Fruit fly (Drosophila melanogaster) whole organism, wandering third instar larva: ENCODE data around the gene CG43675.

Experiments used
- Abd-B ChIP-seq: fragments of >200 bp; optimal IDR thresholded peaks from 2 replicates; lab custom pipeline; 2017; ENCODE audit warnings: missing biosample characterization, missing genetic modification characterization
- CG32264 ChIP-seq: fragments of 200-800 bp; sonication (Bioruptor generic); optimal IDR thresholded peaks from 2 replicates; lab custom pipeline; 2016; ENCODE audit warnings: missing biosample characterization, missing genetic modification characterization
- CG9705 ChIP-seq: fragments of 200-800 bp; sonication (Bioruptor generic); optimal IDR thresholded peaks from 2 replicates; lab custom pipeline; 2018; ENCODE audit warnings: missing biosample characterization, mild to moderate bottlenecking, missing genetic modification characterization
- CrebA ChIP-seq: fragments of 200-800 bp; sonication (Bioruptor generic); optimal IDR thresholded peaks from 2 replicates; lab custom pipeline; 2016; ENCODE audit warnings: missing biosample characterization, mild to moderate bottlenecking, missing genetic modification characterization, borderline replicate concordance
- Dfd ChIP-seq: fragments of >200 bp; optimal IDR thresholded peaks from 2 replicates; lab custom pipeline; 2017; ENCODE audit warnings: missing biosample characterization, missing genetic modification characterization
- Dif ChIP-seq: fragments of 200-275, 200-300 bp; sonication (Bioruptor generic); optimal IDR thresholded peaks from 2 replicates; lab custom pipeline; 2018; ENCODE audit warnings: missing biosample characterization, missing genetic modification characterization; ENCODE audit not compliant: partially characterized antibody
- GATAd ChIP-seq: sonication (Bioruptor generic); optimal IDR thresholded peaks from 2 replicates; lab custom pipeline; 2016; ENCODE audit warnings: missing biosample characterization, missing genetic modification characterization
- HLH106 ChIP-seq: fragments of 200-800 bp; optimal IDR thresholded peaks from 3 replicates; lab custom pipeline; 2019; ENCODE audit warnings: missing biosample characterization, mild to moderate bottlenecking, missing genetic modification characterization, moderate library complexity
- Hnf4 ChIP-seq: fragments of 200-800 bp; sonication (Bioruptor generic); optimal IDR thresholded peaks from 2 replicates; lab custom pipeline; 2016; ENCODE audit warnings: missing biosample characterization, mild to moderate bottlenecking, missing genetic modification characterization
- Hr78 ChIP-seq: fragments of >200 bp; optimal IDR thresholded peaks from 2 replicates; lab custom pipeline; 2017; ENCODE audit warnings: missing biosample characterization, missing genetic modification characterization
- Hr83 ChIP-seq: fragments of 200-300 bp; sonication (Bioruptor generic); optimal IDR thresholded peaks from 2 replicates; lab custom pipeline; 2016; ENCODE audit warnings: missing biosample characterization, mild to moderate bottlenecking, missing genetic modification characterization, moderate library complexity; ENCODE audit not compliant: poor library complexity, severe bottlenecking
- Jra ChIP-seq: sonication (Bioruptor generic); optimal IDR thresholded peaks from 2 replicates; lab custom pipeline; 2016; ENCODE audit warnings: missing biosample characterization, missing genetic modification characterization
- Mio ChIP-seq: sonication (Bioruptor generic); optimal IDR thresholded peaks from 2 replicates; lab custom pipeline; 2016; ENCODE audit warnings: missing biosample characterization, missing genetic modification characterization
- Myc ChIP-seq: fragments of >200 bp; optimal IDR thresholded peaks from 2 replicates; lab custom pipeline; 2017
- N ChIP-seq: fragments of >200 bp; optimal IDR thresholded peaks from 2 replicates; lab custom pipeline; 2018; ENCODE audit warnings: missing biosample characterization, missing external identifiers, missing genetic modification characterization
- OdsH ChIP-seq: fragments of 200-800 bp; sonication (Bioruptor generic); optimal IDR thresholded peaks from 2 replicates; lab custom pipeline; 2016; ENCODE audit warnings: missing biosample characterization, mild to moderate bottlenecking, missing genetic modification characterization
- Rel ChIP-seq, 2 experiments: fragments of 200-800 bp; sonication (Bioruptor generic) in 1 of 2; optimal IDR thresholded peaks; 2 replicates in 1 of 2; 3 replicates in 1 of 2; lab custom pipeline; 2016 to 2019; ENCODE audit warnings: mild to moderate bottlenecking in 2 of 2, missing biosample characterization in 2 of 2, missing genetic modification characterization in 2 of 2, moderate library complexity in 1 of 2
- Sp1 ChIP-seq: fragments of 200-800 bp; sonication (Bioruptor generic); optimal IDR thresholded peaks from 3 replicates; lab custom pipeline; 2019; ENCODE audit warnings: missing biosample characterization, mild to moderate bottlenecking, missing genetic modification characterization, moderate library complexity
- Vsx2 ChIP-seq: fragments of 200-300, 225-300 bp; sonication (Bioruptor generic); optimal IDR thresholded peaks from 2 replicates; lab custom pipeline; 2018; ENCODE audit warnings: missing biosample characterization, missing genetic modification characterization; ENCODE audit not compliant: partially characterized antibody
- br ChIP-seq: fragments of 200-800 bp; sonication (Bioruptor generic); optimal IDR thresholded peaks from 2 replicates; lab custom pipeline; 2016; ENCODE audit warnings: missing biosample characterization, missing genetic modification characterization
- brk ChIP-seq: fragments of 200-800 bp; sonication (Bioruptor generic); optimal IDR thresholded peaks from 2 replicates; lab custom pipeline; 2016; ENCODE audit warnings: missing biosample characterization, mild to moderate bottlenecking, missing genetic modification characterization
- dl ChIP-seq, 2 experiments: fragments of 175-275, 200-275 bp in 1 of 2; fragments of 200-275 bp in 1 of 2; sonication (Bioruptor generic); optimal IDR thresholded peaks; lab custom pipeline; 2018; ENCODE audit warnings: mild to moderate bottlenecking in 2 of 2, missing biosample characterization in 2 of 2, missing genetic modification characterization in 2 of 2, moderate library complexity in 2 of 2; ENCODE audit not compliant: partially characterized antibody in 2 of 2, insufficient read depth in 1 of 2
- dmrt93B ChIP-seq: fragments of 200-800 bp; sonication (Bioruptor generic); optimal IDR thresholded peaks from 2 replicates; lab custom pipeline; 2018; ENCODE audit warnings: missing biosample characterization, mild to moderate bottlenecking, missing genetic modification characterization
- dsf ChIP-seq: sonication (Bioruptor generic); optimal IDR thresholded peaks from 2 replicates; lab custom pipeline; 2016; ENCODE audit warnings: missing biosample characterization, missing genetic modification characterization, borderline replicate concordance
- ey ChIP-seq: fragments of 200-800 bp; sonication (Bioruptor generic); optimal IDR thresholded peaks from 2 replicates; lab custom pipeline; 2016; ENCODE audit warnings: missing biosample characterization, missing genetic modification characterization
- foxo ChIP-seq, 2 experiments: fragments of 200-800 bp; sonication (Bioruptor generic); optimal IDR thresholded peaks; 2 replicates in 1 of 2; 3 replicates in 1 of 2; lab custom pipeline; 2016 to 2017; ENCODE audit warnings: missing biosample characterization in 2 of 2, missing genetic modification characterization in 2 of 2
- fru ChIP-seq: fragments of 200-800 bp; sonication (Bioruptor generic); optimal IDR thresholded peaks from 3 replicates; lab custom pipeline; 2016; ENCODE audit warnings: missing biosample characterization, mild to moderate bottlenecking, missing genetic modification characterization
- h ChIP-seq: fragments of 200-800 bp; sonication (Bioruptor generic); optimal IDR thresholded peaks from 3 replicates; lab custom pipeline; 2016; ENCODE audit warnings: missing biosample characterization, mild to moderate bottlenecking, missing genetic modification characterization
- jim ChIP-seq: fragments of 175-275, 200-325 bp; sonication (Bioruptor generic); optimal IDR thresholded peaks from 2 replicates; lab custom pipeline; 2016; ENCODE audit warnings: missing biosample characterization, mild to moderate bottlenecking, missing genetic modification characterization
- lola ChIP-seq: fragments of >200 bp; optimal IDR thresholded peaks from 2 replicates; lab custom pipeline; 2017; ENCODE audit warnings: missing biosample characterization, missing genetic modification characterization
- pan ChIP-seq: fragments of >200 bp; optimal IDR thresholded peaks from 2 replicates; lab custom pipeline; 2017
- psq ChIP-seq: fragments of 200-800 bp; sonication (Bioruptor generic); optimal IDR thresholded peaks from 3 replicates; lab custom pipeline; 2017; ENCODE audit warnings: missing biosample characterization, mild to moderate bottlenecking, missing genetic modification characterization, moderate library complexity
- rgr ChIP-seq: fragments of 200-800 bp; sonication (Bioruptor generic); optimal IDR thresholded peaks from 3 replicates; lab custom pipeline; 2016; ENCODE audit warnings: missing biosample characterization, mild to moderate bottlenecking, missing genetic modification characterization
- sage ChIP-seq: fragments of 200-800 bp; sonication (Bioruptor generic); optimal IDR thresholded peaks from 2 replicates; lab custom pipeline; 2016; ENCODE audit warnings: missing biosample characterization, mild to moderate bottlenecking, missing genetic modification characterization
- sv ChIP-seq: fragments of 200-800 bp; sonication (Bioruptor generic); optimal IDR thresholded peaks from 3 replicates; lab custom pipeline; 2016; ENCODE audit warnings: missing biosample characterization, missing genetic modification characterization
- tai ChIP-seq: sonication (Bioruptor generic); optimal IDR thresholded peaks from 2 replicates; lab custom pipeline; 2016; ENCODE audit warnings: missing biosample characterization, missing genetic modification characterization
- usp ChIP-seq: fragments of >200 bp; optimal IDR thresholded peaks from 2 replicates; lab custom pipeline; 2017; ENCODE audit warnings: missing biosample characterization, missing genetic modification characterization
- woc ChIP-seq: sonication (Bioruptor generic); optimal IDR thresholded peaks from 2 replicates; lab custom pipeline; 2016; ENCODE audit warnings: missing biosample characterization, mild to moderate bottlenecking, missing genetic modification characterization

Gene CG43675

dm6 chr3R:9349267-9349820 lies 6.0 kb upstream of the CG43675 start:
- TF ChIP-seq Vsx2 (GFP tag; lab: Kevin White, UChicago): no peak
- no peak for TF ChIP-seq N (GFP tag; lab: Kevin White, UChicago)
- no peak for TF ChIP-seq Jra (GFP tag; lab: Kevin White, UChicago)
- TF ChIP-seq OdsH (GFP tag; lab: Kevin White, UChicago): no peak
- TF ChIP-seq dl (GFP tag; optimal IDR thresholded peaks at IDR 0.05; lab: Kevin White, UChicago; ENCODE audit: insufficient read depth in 1 of 2, partially characterized antibody in 2 of 2): no peak
- TF ChIP-seq Myc (lab: Kevin White, UChicago): no peak
- TF ChIP-seq dmrt93B (GFP tag; lab: Kevin White, UChicago): peak; percentile 33
- TF ChIP-seq CG9705 (GFP tag; lab: Kevin White, UChicago): no peak
- TF ChIP-seq psq (GFP tag; lab: Kevin White, UChicago): peak; percentile 53
- peak; percentile 62 for TF ChIP-seq woc (GFP tag; lab: Kevin White, UChicago)
- no peak for TF ChIP-seq GATAd (GFP tag; lab: Kevin White, UChicago)
- peak; percentile 57 for TF ChIP-seq h (GFP tag; lab: Kevin White, UChicago)
- no peak for TF ChIP-seq Rel (GFP tag; optimal IDR thresholded peaks at IDR 0.05; lab: Kevin White, UChicago)
- TF ChIP-seq Rel (tag; optimal IDR thresholded peaks at IDR 0.05; lab: Kevin White, UChicago): no peak
- no peak for TF ChIP-seq Hr83 (GFP tag; lab: Kevin White, UChicago)
- no peak for TF ChIP-seq tai (GFP tag; lab: Kevin White, UChicago)
- no peak for TF ChIP-seq CrebA (GFP tag; lab: Kevin White, UChicago)
- no peak for TF ChIP-seq brk
- TF ChIP-seq CG32264: no peak
- TF ChIP-seq foxo (GFP tag; optimal IDR thresholded peaks at IDR 0.05; lab: Kevin White, UChicago): peak in 1 of 2 experiments; percentile 55
- peak; percentile 51 for TF ChIP-seq rgr
- no peak for TF ChIP-seq Abd-B
- no peak for TF ChIP-seq sv
- no peak for TF ChIP-seq Mio (GFP tag; lab: Kevin White, UChicago)
- TF ChIP-seq br (GFP tag; lab: Kevin White, UChicago): peak; percentile 57
- TF ChIP-seq Dfd: no peak
- no peak for TF ChIP-seq dsf
- no peak for TF ChIP-seq lola (GFP tag; lab: Kevin White, UChicago)
- TF ChIP-seq jim (GFP tag; lab: Kevin White, UChicago): no peak
- TF ChIP-seq fru (GFP tag; lab: Kevin White, UChicago): peak; percentile 51
- no peak for TF ChIP-seq Dif
- no peak for TF ChIP-seq HLH106 (tag; lab: Kevin White, UChicago)
- TF ChIP-seq pan (lab: Kevin White, UChicago): no peak
- TF ChIP-seq Hr78 (GFP tag; lab: Kevin White, UChicago): no peak
- peak; percentile 36 for TF ChIP-seq Sp1 (GFP tag; lab: Kevin White, UChicago)
- no peak for TF ChIP-seq sage
- no peak for TF ChIP-seq usp (GFP tag; lab: Kevin White, UChicago)
- peak; percentile 42 for TF ChIP-seq ey
- peak; percentile 33 for TF ChIP-seq Hnf4 (GFP tag; lab: Kevin White, UChicago)
- TF ChIP-seq, all 38 proteins: peak for 11

dm6 chr3R:9350561-9351379 lies 4.5 kb upstream of the CG43675 start:
- TF ChIP-seq pan (lab: Kevin White, UChicago) (peak; percentile 22), psq (GFP tag; lab: Kevin White, UChicago) (peak; percentile 87), Jra (GFP tag; lab: Kevin White, UChicago) (no peak), Rel (GFP tag; optimal IDR thresholded peaks at IDR 0.05; lab: Kevin White, UChicago) (peak; percentile 23), Rel (tag; optimal IDR thresholded peaks at IDR 0.05; lab: Kevin White, UChicago) (no peak), br (GFP tag; lab: Kevin White, UChicago) (no peak)
- TF ChIP-seq, all 38 proteins: peak for 3
